Fruit fly (Drosophila melanogaster) whole organism, embryonic: Measurements from ENCODE around the gene alpha-PheRS.
A peak's percentile ranks its signal among the peaks of the same experiment; 100 is the strongest.

Experiments used
- Ada2b ChIP-seq: fragments of 200-800 bp; sonication (Bioruptor generic); IDR thresholded peaks from 2 replicates; pipeline ENCODE4 v1.3.6; 2022; ENCODE audit warnings: missing biosample characterization, missing genetic modification characterization
- BEAF-32 ChIP-seq: fragments of 200-800 bp; sonication (Bioruptor generic); optimal IDR thresholded peaks from 3 replicates; lab custom pipeline; 2017; ENCODE audit warnings: missing biosample characterization, missing genetic modification characterization, mild to moderate bottlenecking, moderate library complexity, missing genetic modification reagents
- CG1024 ChIP-seq: fragments of 200-800 bp; sonication (Bioruptor generic); IDR thresholded peaks from 2 replicates; pipeline ENCODE4 v1.3.6; 2022; ENCODE audit warnings: missing biosample characterization, missing genetic modification characterization
- CG10267 ChIP-seq: fragments of 200-800 bp; sonication (Bioruptor generic); optimal IDR thresholded peaks from 2 replicates; lab custom pipeline; 2018; ENCODE audit warnings: missing biosample characterization, mild to moderate bottlenecking, missing genetic modification characterization, moderate library complexity
- CG10274 ChIP-seq: fragments of 200-800 bp; sonication (Bioruptor generic); optimal IDR thresholded peaks from 3 replicates; lab custom pipeline; 2017; ENCODE audit warnings: missing biosample characterization, mild to moderate bottlenecking, missing genetic modification characterization
- CG10431 ChIP-seq: fragments of 200-800 bp; sonication (Bioruptor generic); optimal IDR thresholded peaks from 3 replicates; lab custom pipeline; 2018; ENCODE audit warnings: missing biosample characterization, mild to moderate bottlenecking, missing genetic modification characterization
- CG11504 ChIP-seq: fragments of 200-800 bp; sonication (Bioruptor generic); optimal IDR thresholded peaks from 3 replicates; lab custom pipeline; 2019; ENCODE audit warnings: missing biosample characterization, mild to moderate bottlenecking, missing genetic modification characterization, moderate library complexity
- CG13424 ChIP-seq: fragments of 200-800 bp; sonication (Bioruptor generic); optimal IDR thresholded peaks from 2 replicates; lab custom pipeline; 2019; ENCODE audit warnings: missing biosample characterization, mild to moderate bottlenecking, missing genetic modification characterization, moderate library complexity
- CG14441 ChIP-seq: fragments of 200-800 bp; sonication (Bioruptor generic); IDR thresholded peaks from 2 replicates; pipeline ENCODE4 v1.3.6; 2022; ENCODE audit warnings: missing biosample characterization, missing genetic modification characterization
- CG14710 ChIP-seq: fragments of 200-800 bp; sonication (Bioruptor generic); optimal IDR thresholded peaks from 3 replicates; lab custom pipeline; 2019; ENCODE audit warnings: missing biosample characterization, mild to moderate bottlenecking, missing genetic modification characterization, moderate library complexity
- CG15514 ChIP-seq: fragments of 200-800 bp; sonication (Bioruptor generic); optimal IDR thresholded peaks from 3 replicates; lab custom pipeline; 2017; ENCODE audit warnings: missing biosample characterization, missing genetic modification characterization, mild to moderate bottlenecking, moderate library complexity, missing genetic modification reagents
- CG16779 ChIP-seq: fragments of 200-800 bp; sonication (Bioruptor generic); IDR thresholded peaks from 2 replicates; pipeline ENCODE4 v1.3.6; 2022; ENCODE audit warnings: missing biosample characterization, missing genetic modification characterization
- CG18011 ChIP-seq: fragments of 200-800 bp; sonication (Bioruptor generic); optimal IDR thresholded peaks from 2 replicates; lab custom pipeline; 2017; ENCODE audit warnings: missing biosample characterization, missing genetic modification characterization, mild to moderate bottlenecking, moderate library complexity, missing genotype
- CG2116 ChIP-seq: fragments of 200-800 bp; sonication (Bioruptor generic); optimal IDR thresholded peaks from 3 replicates; lab custom pipeline; 2018; ENCODE audit warnings: missing biosample characterization, mild to moderate bottlenecking, missing genetic modification characterization
- CG2199 ChIP-seq: fragments of 200-800 bp; sonication (Bioruptor generic); IDR thresholded peaks from 3 replicates; pipeline ENCODE4 v1.3.6; 2022; ENCODE audit warnings: missing biosample characterization, missing genetic modification characterization
- CG2712 ChIP-seq: fragments of 200-800 bp; optimal IDR thresholded peaks from 3 replicates; lab custom pipeline; 2019; ENCODE audit warnings: missing biosample characterization, mild to moderate bottlenecking, missing genetic modification characterization, moderate library complexity
- CG31441 ChIP-seq: fragments of 200-800 bp; sonication (Bioruptor generic); IDR thresholded peaks from 2 replicates; pipeline ENCODE4 v1.3.6; 2022; ENCODE audit warnings: missing biosample characterization, missing genetic modification characterization
- CG3407 ChIP-seq: fragments of 200-800 bp; sonication (Bioruptor generic); optimal IDR thresholded peaks from 2 replicates; lab custom pipeline; 2018; ENCODE audit warnings: missing biosample characterization, mild to moderate bottlenecking, missing genetic modification characterization
- CG34224 ChIP-seq: fragments of 200-800 bp; sonication (Bioruptor generic); IDR thresholded peaks from 3 replicates; pipeline ENCODE4 v1.3.6; 2022; ENCODE audit warnings: missing biosample characterization, missing genetic modification characterization; ENCODE audit not compliant: partially characterized antibody
- CG4328 ChIP-seq: fragments of 200-800 bp; sonication (Bioruptor generic); optimal IDR thresholded peaks from 3 replicates; lab custom pipeline; 2017; ENCODE audit warnings: missing biosample characterization, missing genetic modification reagents, missing genetic modification characterization
- CG4617 ChIP-seq: fragments of 200-800 bp; sonication (Bioruptor generic); optimal IDR thresholded peaks from 3 replicates; lab custom pipeline; 2016; ENCODE audit warnings: missing biosample characterization, missing genetic modification characterization, borderline replicate concordance
- CTCF ChIP-seq: fragments of 200-800 bp; sonication (Bioruptor generic); optimal IDR thresholded peaks from 2 replicates; lab custom pipeline; 2017; ENCODE audit warnings: missing biosample characterization, mild to moderate bottlenecking, missing genetic modification characterization, moderate library complexity
- Camta ChIP-seq: fragments of 200-800 bp; sonication (Bioruptor generic); optimal IDR thresholded peaks from 2 replicates; lab custom pipeline; 2016; ENCODE audit warnings: missing biosample characterization, missing genetic modification characterization
- CoRest ChIP-seq: fragments of 200-800 bp; sonication (Bioruptor generic); optimal IDR thresholded peaks from 3 replicates; lab custom pipeline; 2018; ENCODE audit warnings: missing biosample characterization, mild to moderate bottlenecking, missing genetic modification characterization, moderate library complexity
- Dp ChIP-seq: fragments of 200-800 bp; sonication (Bioruptor generic); optimal IDR thresholded peaks from 2 replicates; lab custom pipeline; 2018; ENCODE audit warnings: missing biosample characterization, mild to moderate bottlenecking, missing genetic modification characterization, moderate library complexity
- Dref ChIP-seq: fragments of 200-800 bp; sonication (Bioruptor generic); IDR thresholded peaks from 2 replicates; pipeline ENCODE4 v1.3.6; 2022; ENCODE audit warnings: missing biosample characterization, missing genetic modification characterization
- E2f2 ChIP-seq: fragments of 200-800 bp; sonication (Bioruptor generic); IDR thresholded peaks from 2 replicates; pipeline ENCODE4 v1.3.6; 2022; ENCODE audit warnings: missing biosample characterization, missing genetic modification characterization
- HLH4C ChIP-seq: fragments of 200-800 bp; sonication (Bioruptor generic); IDR thresholded peaks from 3 replicates; pipeline ENCODE4 v1.3.6; 2022; ENCODE audit warnings: missing biosample characterization, missing genetic modification characterization; ENCODE audit not compliant: partially characterized antibody
- Hey ChIP-seq: fragments of 200-800 bp; sonication (Bioruptor generic); optimal IDR thresholded peaks from 3 replicates; lab custom pipeline; 2018; ENCODE audit warnings: missing biosample characterization, mild to moderate bottlenecking, missing genetic modification characterization
- HmgD ChIP-seq: fragments of 200-800 bp; sonication (Bioruptor generic); optimal IDR thresholded peaks from 3 replicates; lab custom pipeline; 2016; ENCODE audit warnings: missing biosample characterization, missing genetic modification characterization
- MBD-R2 ChIP-seq: fragments of 200-800 bp; sonication (Bioruptor generic); IDR thresholded peaks from 2 replicates; pipeline ENCODE4 v1.3.6; 2022; ENCODE audit warnings: missing biosample characterization, missing genetic modification characterization
- Med ChIP-seq: fragments of 200-800 bp; sonication (Bioruptor generic); peaks from one replicate; lab custom pipeline; 2016; ENCODE audit warnings: missing biosample characterization, missing genetic modification characterization, mild to moderate bottlenecking, inconsistent platforms, moderate library complexity
- Myb ChIP-seq: fragments of 200-800 bp; sonication (Bioruptor generic); optimal IDR thresholded peaks from 2 replicates; lab custom pipeline; 2016; ENCODE audit warnings: missing biosample characterization, missing genetic modification characterization
- Nf-YC ChIP-seq: fragments of 200-800 bp; optimal IDR thresholded peaks from 3 replicates; lab custom pipeline; 2019; ENCODE audit warnings: missing biosample characterization, mild to moderate bottlenecking, missing genetic modification characterization, moderate library complexity
- NfI ChIP-seq: fragments of 200-800 bp; sonication (Bioruptor generic); optimal IDR thresholded peaks from 3 replicates; lab custom pipeline; 2018; ENCODE audit warnings: missing biosample characterization, mild to moderate bottlenecking, missing genetic modification characterization, moderate library complexity
- Rx ChIP-seq: fragments of 200-800 bp; sonication (Bioruptor generic); IDR thresholded peaks from 2 replicates; pipeline ENCODE4 v1.3.6; 2022; ENCODE audit warnings: missing biosample characterization, missing genetic modification characterization
- Vsx1 ChIP-seq: fragments of 200-800 bp; sonication (Bioruptor generic); optimal IDR thresholded peaks from 2 replicates; lab custom pipeline; 2017; ENCODE audit warnings: missing biosample characterization, mild to moderate bottlenecking, missing genetic modification characterization, missing genetic modification reagents
- amos ChIP-seq: fragments of 200-800 bp; sonication (Bioruptor generic); IDR thresholded peaks from 2 replicates; pipeline ENCODE4 v1.3.6; 2022; ENCODE audit warnings: missing biosample characterization, missing genetic modification characterization; ENCODE audit not compliant: partially characterized antibody
- aop ChIP-seq: fragments of 200-800 bp; sonication (Bioruptor generic); IDR thresholded peaks from 2 replicates; pipeline ENCODE4 v1.3.6; 2022; ENCODE audit warnings: missing biosample characterization, missing genetic modification characterization
- gce ChIP-seq: fragments of 200-800 bp; sonication (Bioruptor generic); IDR thresholded peaks from 3 replicates; pipeline ENCODE4 v1.3.6; 2022; ENCODE audit warnings: missing biosample characterization, missing genetic modification characterization
- gcm2 ChIP-seq: fragments of 200-800 bp; sonication (Bioruptor generic); optimal IDR thresholded peaks from 2 replicates; lab custom pipeline; 2016; ENCODE audit warnings: missing biosample characterization, missing genetic modification characterization
- gfzf ChIP-seq: fragments of 200-800 bp; sonication (Bioruptor generic); optimal IDR thresholded peaks from 2 replicates; lab custom pipeline; 2016; ENCODE audit warnings: missing biosample characterization, mild to moderate bottlenecking, missing genetic modification characterization, moderate library complexity
- insv ChIP-seq, 2 experiments: fragments of 200-800 bp; sonication (Bioruptor generic); optimal IDR thresholded peaks; 3 replicates each; lab custom pipeline; 2016 to 2018; ENCODE audit warnings: missing biosample characterization in 2 of 2, missing genetic modification characterization in 2 of 2
- lola ChIP-seq, 3 experiments: fragments of >200 bp in 2 of 3; fragments of 200-800 bp in 1 of 3; sonication (Bioruptor generic) in 1 of 3; optimal IDR thresholded peaks; 2 replicates each; lab custom pipeline; 2017 to 2019; ENCODE audit warnings: missing biosample characterization in 3 of 3, missing genetic modification characterization in 3 of 3, mild to moderate bottlenecking in 1 of 3, moderate library complexity in 1 of 3
- phol ChIP-seq: fragments of 200-800 bp; sonication (Bioruptor generic); optimal IDR thresholded peaks from 3 replicates; lab custom pipeline; 2018; ENCODE audit warnings: missing biosample characterization, mild to moderate bottlenecking, missing genetic modification characterization, moderate library complexity
- pita ChIP-seq: fragments of 200-800 bp; sonication (Bioruptor generic); optimal IDR thresholded peaks from 2 replicates; lab custom pipeline; 2017; ENCODE audit warnings: missing biosample characterization, mild to moderate bottlenecking, missing genetic modification characterization
- pzg ChIP-seq: fragments of 200-800 bp; sonication (Bioruptor generic); optimal IDR thresholded peaks from 3 replicates; lab custom pipeline; 2018; ENCODE audit warnings: missing biosample characterization, mild to moderate bottlenecking, missing genetic modification characterization, moderate library complexity
- sens ChIP-seq: fragments of 200-800 bp; sonication (Bioruptor generic); peaks from one replicate; lab custom pipeline; 2016; ENCODE audit warnings: missing biosample characterization, missing genetic modification characterization
- sens-2 ChIP-seq: fragments of 200-800 bp; sonication (Bioruptor generic); IDR thresholded peaks from 2 replicates; pipeline ENCODE4 v1.3.6; 2022; ENCODE audit warnings: missing biosample characterization, missing genetic modification characterization
- so ChIP-seq: fragments of 200-800 bp; sonication (Bioruptor generic); IDR thresholded peaks from 3 replicates; pipeline ENCODE4 v1.3.6; 2022; ENCODE audit warnings: missing biosample characterization, missing genetic modification characterization
- trem ChIP-seq: fragments of 200-800 bp; optimal IDR thresholded peaks from 3 replicates; lab custom pipeline; 2019; ENCODE audit warnings: missing biosample characterization, mild to moderate bottlenecking, missing genetic modification characterization, moderate library complexity

The alpha-PheRS gene

DNA sequence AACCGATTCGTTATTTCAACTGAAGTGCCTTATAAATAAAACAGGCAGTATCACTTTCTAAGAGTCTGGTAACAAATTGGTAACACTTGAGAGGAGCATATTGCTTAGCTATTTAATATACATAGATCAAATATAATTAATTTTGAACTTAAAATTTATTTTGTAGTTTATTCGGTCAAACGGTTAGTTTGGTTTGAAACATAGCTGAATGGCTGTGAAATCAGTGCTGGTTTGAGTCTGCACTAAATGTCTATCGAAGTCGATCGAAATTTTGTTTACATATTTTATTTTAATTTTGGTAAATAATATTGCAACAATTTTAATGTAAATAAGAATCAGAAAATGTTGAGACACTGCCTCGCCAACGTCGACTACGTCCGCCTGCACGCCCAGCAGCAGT lies 3.2 kb upstream of the alpha-PheRS start, which contains the start of gene CG10959:
CG10959 (plus strand) TSS at position 228 of the 400 bp plus-strand sequence.
- TF ChIP-seq Dp (peak; percentile 55), BEAF-32 (GFP tag; lab: Kevin White, UChicago) (peak; percentile 23), so (no peak), Myb (GFP tag; lab: Kevin White, UChicago) (peak; percentile 3), sens-2 (peak; percentile 51), aop (GFP tag; lab: Robert Waterston, UW) (no peak), gce (GFP tag; lab: Robert Waterston, UW) (no peak), sens (GFP tag; lab: Kevin White, UChicago) (peak; percentile 86), CG4328 (GFP tag; lab: Kevin White, UChicago) (no peak), CG16779 (GFP tag; lab: Robert Waterston, UW) (no peak), CG13424 (tag; lab: Kevin White, UChicago) (no peak), CG2116 (GFP tag; lab: Kevin White, UChicago) (peak; percentile 30), CG31441 (no peak), MBD-R2 (GFP tag; lab: Robert Waterston, UW) (peak; percentile 61; the same call in 1 of the 2 replicates), CG34224 (GFP tag; lab: Robert Waterston, UW) (no peak), pita (GFP tag; lab: Kevin White, UChicago) (peak; percentile 51), Rx (GFP tag; lab: Robert Waterston, UW) (no peak), Hey (tag; lab: Kevin White, UChicago) (no peak), gcm2 (no peak), CG10267 (tag; lab: Kevin White, UChicago) (peak; percentile 31), Dref (GFP tag; lab: Robert Waterston, UW) (peak; percentile 66), phol (tag; lab: Kevin White, UChicago) (peak; percentile 3), gfzf (GFP tag; lab: Kevin White, UChicago) (peak; percentile 17), CTCF (GFP tag; lab: Kevin White, UChicago) (peak; percentile 22), CG11504 (tag; lab: Kevin White, UChicago) (no peak), CG15514 (peak; percentile 67), Vsx1 (no peak), lola (GFP tag; optimal IDR thresholded peaks at IDR 0.05; lab: Kevin White, UChicago) (no peak), pzg (peak; percentile 41), HmgD (GFP tag; lab: Kevin White, UChicago) (no peak), Med (GFP tag; lab: Kevin White, UChicago) (peak; percentile 0), CG14710 (tag; lab: Kevin White, UChicago) (peak; percentile 33), CG10274 (no peak), CG4617 (peak; percentile 37), CG2712 (tag; lab: Kevin White, UChicago) (no peak), Nf-YC (tag; lab: Kevin White, UChicago) (no peak), NfI (GFP tag; lab: Kevin White, UChicago) (no peak), trem (tag; lab: Kevin White, UChicago) (peak; percentile 30), Ada2b (GFP tag; lab: Robert Waterston, UW) (no peak), Camta (no peak), CG14441 (GFP tag; lab: Robert Waterston, UW) (no peak), CG2199 (GFP tag; lab: Robert Waterston, UW) (no peak), insv (GFP tag; optimal IDR thresholded peaks at IDR 0.05; lab: Kevin White, UChicago) (peak in 1 of 2 experiments; percentile 10), CG10431 (no peak), CG18011 (GFP tag; lab: Kevin White, UChicago) (peak; percentile 23), amos (GFP tag; lab: Robert Waterston, UW) (peak; percentile 32; the same call in 1 of the 2 replicates), CG1024 (GFP tag; lab: Robert Waterston, UW) (no peak), HLH4C (GFP tag; lab: Robert Waterston, UW) (0 out of 3 replicates have a peak, but pooled peaks have one; percentile 34), CG3407 (GFP tag; lab: Kevin White, UChicago) (no peak), CoRest (tag; lab: Kevin White, UChicago) (no peak), E2f2 (GFP tag; lab: Robert Waterston, UW) (peak; percentile 70)
